Worm (Caenorhabditis elegans) whole organism, L2 larva: Measurements from ENCODE around the gene col-179.

Experiments used
- alr-1 ChIP-seq: fragments of 150-350 bp; optimal IDR thresholded peaks from 2 replicates; lab custom pipeline; 2014; ENCODE audit warnings: missing biosample characterization, missing genetic modification characterization
- aly-2 ChIP-seq: fragments of 150-350 bp; optimal IDR thresholded peaks from 2 replicates; lab custom pipeline; 2014; ENCODE audit warnings: missing biosample characterization, missing genetic modification characterization
- mdl-1 ChIP-seq, 2 experiments: fragments of 150-350 bp in 1 of 2; sonication (generic microtip) in 1 of 2; optimal IDR thresholded peaks; 2 replicates each; lab custom pipeline; 2017; ENCODE audit warnings: missing biosample characterization in 2 of 2, missing genetic modification characterization in 2 of 2
- nhr-12 ChIP-seq: fragments of 150-350 bp; optimal IDR thresholded peaks from 2 replicates; lab custom pipeline; 2014; ENCODE audit warnings: missing biosample characterization, missing genetic modification characterization
- nhr-25 ChIP-seq: fragments of 150-350 bp; sonication (generic microtip); optimal IDR thresholded peaks from 3 replicates; lab custom pipeline; 2014; ENCODE audit warnings: missing biosample characterization, missing genetic modification characterization
- zag-1 ChIP-seq: fragments of 150-350 bp; optimal IDR thresholded peaks from 2 replicates; lab custom pipeline; 2014; ENCODE audit warnings: missing biosample characterization, missing genetic modification characterization
- ztf-4 ChIP-seq: fragments of 150-350 bp; optimal IDR thresholded peaks from 2 replicates; lab custom pipeline; 2014; ENCODE audit warnings: missing biosample characterization, missing genetic modification characterization

ce11 chrX:11151494-11151893 lies 49.8 kb upstream of the col-179 start:
- TF ChIP-seq zag-1 (tag; lab: Kevin White, UChicago), result no peak
- no peak for TF ChIP-seq mdl-1 (tag; optimal IDR thresholded peaks at IDR 0.05; lab: Kevin White, UChicago)
- no peak for TF ChIP-seq aly-2 (tag; lab: Kevin White, UChicago)
- TF ChIP-seq nhr-12 (tag; lab: Kevin White, UChicago), result no peak
- no peak for TF ChIP-seq alr-1 (tag; lab: Kevin White, UChicago)
- TF ChIP-seq ztf-4 (tag; lab: Kevin White, UChicago), result no peak
- no peak for TF ChIP-seq nhr-25 (tag; lab: Kevin White, UChicago)
